Worm (Caenorhabditis elegans) whole organism, L4 larva: Measurements from ENCODE around the gene Y62H9A.1.
A peak's percentile ranks its signal among the peaks of the same experiment; 100 is the strongest.

ENCODE experiments used
- R02D3.7 ChIP-seq: fragments of 150-350 bp; sonication (generic microtip); optimal IDR thresholded peaks from 3 replicates; lab custom pipeline; 2014; ENCODE audit warnings: missing biosample characterization, missing genetic modification characterization
- ces-1 ChIP-seq: fragments of 150-350 bp; sonication (generic microtip); optimal IDR thresholded peaks from 4 replicates; lab custom pipeline; 2014; ENCODE audit warnings: missing biosample characterization, missing genetic modification reagents, missing genetic modification characterization
- dpl-1 ChIP-seq: fragments of 150-350 bp; optimal IDR thresholded peaks from 2 replicates; lab custom pipeline; 2014; ENCODE audit warnings: missing biosample characterization, missing genetic modification reagents, missing genetic modification characterization
- dve-1 ChIP-seq: sonication (generic microtip); optimal IDR thresholded peaks from 2 replicates; lab custom pipeline; 2017; ENCODE audit warnings: antibody characterized with exemption, mild to moderate bottlenecking, missing genetic modification characterization, missing compliant biosample characterization; ENCODE audit not compliant: insufficient read depth
- fos-1 ChIP-seq: fragments of 150-350 bp; optimal IDR thresholded peaks from 2 replicates; lab custom pipeline; 2014; ENCODE audit warnings: missing biosample characterization, missing genetic modification characterization
- lsy-2 ChIP-seq, 2 experiments: fragments of 150-350 bp in 1 of 2; sonication (generic microtip) in 1 of 2; optimal IDR thresholded peaks; 2 replicates each; lab custom pipeline; 2014 to 2017; ENCODE audit warnings: missing biosample characterization in 2 of 2, missing genetic modification characterization in 2 of 2
- nhr-42 ChIP-seq: fragments of 200-800 bp; sonication (Bioruptor generic); IDR thresholded peaks from 2 replicates; pipeline ENCODE4 v1.3.6; 2022; ENCODE audit warnings: missing genetic modification characterization, missing compliant biosample characterization
- pha-4 ChIP-seq, 2 experiments: fragments of 150-350 bp in 1 of 2; fragments of 200-800 bp in 1 of 2; sonication (Bioruptor generic) in 1 of 2; IDR thresholded peaks in 1 of 2; optimal IDR thresholded peaks in 1 of 2; 2 replicates each; pipeline versions ENCODE4 v1.3.6 to Lab custom; 2014 to 2022; ENCODE audit warnings: missing genetic modification characterization in 2 of 2, missing genetic modification reagents in 2 of 2, missing biosample characterization in 1 of 2, missing compliant biosample characterization in 1 of 2
- set-16 ChIP-seq: fragments of 200-800 bp; sonication (Bioruptor generic); IDR thresholded peaks from 2 replicates; pipeline ENCODE4 v1.3.6; 2022; ENCODE audit warnings: missing genetic modification reagents, missing genetic modification characterization, missing compliant biosample characterization
- spr-3 ChIP-seq: fragments of 200-800 bp; sonication (Bioruptor generic); optimal IDR thresholded peaks from 2 replicates; lab custom pipeline; 2018; ENCODE audit warnings: mild to moderate bottlenecking, missing genetic modification characterization, missing compliant biosample characterization
- unc-62 ChIP-seq, 3 experiments: fragments of 150-350 bp in 1 of 3; sonication (generic microtip); optimal IDR thresholded peaks in 2 of 3; peaks in 1 of 3; 1 replicate in 1 of 3; 2 replicates in 2 of 3; lab custom pipeline; 2014 to 2017; ENCODE audit warnings: missing biosample characterization in 3 of 3, missing genetic modification characterization in 3 of 3, missing genetic modification reagents in 3 of 3, missing genotype in 1 of 3
- zip-11 ChIP-seq: fragments of 200-800 bp; sonication (Bioruptor generic); IDR thresholded peaks from 2 replicates; pipeline ENCODE4 v1.3.6; 2022; ENCODE audit warnings: missing genetic modification characterization, missing compliant biosample characterization
- ztf-11 ChIP-seq: fragments of 150-350 bp; optimal IDR thresholded peaks from 2 replicates; lab custom pipeline; 2014; ENCODE audit warnings: missing biosample characterization, missing genetic modification characterization

- TF ChIP-seq spr-3 (GFP tag; lab: Kevin White, UChicago) (no peak), unc-62 (GFP tag; optimal IDR thresholded peaks at IDR 0.05 in 1 of 2; lab: Kevin White, UChicago) (peak in 1 of 2 experiments; percentile 55), unc-62 (tag; optimal IDR thresholded peaks at IDR 0.05; lab: Kevin White, UChicago) (no peak), dpl-1 (GFP tag; lab: Kevin White, UChicago) (no peak), pha-4 (GFP tag; IDR thresholded peaks at IDR 0.05; lab: Robert Waterston, UW) (no peak), pha-4 (tag; optimal IDR thresholded peaks at IDR 0.05; lab: Kevin White, UChicago) (no peak), fos-1 (no peak), R02D3.7 (no peak), set-16 (GFP tag; lab: Robert Waterston, UW) (no peak), dve-1 (no peak), nhr-42 (no peak), ztf-11 (tag; lab: Kevin White, UChicago) (no peak), zip-11 (GFP tag; lab: Robert Waterston, UW) (no peak), ces-1 (no peak), lsy-2 (tag; optimal IDR thresholded peaks at IDR 0.05; lab: Kevin White, UChicago) (no peak)
Observed at ce11 chrX:11879871-11880270, 4.5 kb downstream of the Y62H9A.1 start, which contains the start of the genes Y62H9A.3 and Y62H9A.4.
